Worm (Caenorhabditis elegans): ENCODE measurements around the gene C52A10.3.

- TF ChIP-seq lin-32 (GFP tag; optimal IDR thresholded peaks at IDR 0.05) (no peak), nhr-76 (tag; optimal IDR thresholded peaks at IDR 0.05) (no peak), unc-39 (tag; optimal IDR thresholded peaks at IDR 0.05) (no peak), nhr-2 (tag; optimal IDR thresholded peaks at IDR 0.05) (no peak)
Measured at ce11 chrV:5272619-5273074, 33.3 kb upstream of the C52A10.3 start.

Measured in whole organism, mixed stage, embryonic.